Worm (Caenorhabditis elegans) whole organism, L1 larva: ENCODE measurements around the gene C33G3.6.

Source experiments
- Y116A8C.19 ChIP-seq: sonication (generic microtip); optimal IDR thresholded peaks from 2 replicates; lab custom pipeline; 2016; ENCODE audit warnings: missing compliant biosample characterization, missing genetic modification characterization, borderline replicate concordance
- ceh-8 ChIP-seq: fragments of 200-800 bp; sonication (Bioruptor generic); optimal IDR thresholded peaks from 2 replicates; lab custom pipeline; 2018; ENCODE audit warnings: mild to moderate bottlenecking, missing genetic modification characterization, moderate library complexity, missing compliant biosample characterization
- ceh-90 ChIP-seq: sonication (generic microtip); optimal IDR thresholded peaks from 2 replicates; lab custom pipeline; 2016; ENCODE audit warnings: missing genetic modification characterization, missing compliant biosample characterization
- egl-13 ChIP-seq: sonication (generic microtip); optimal IDR thresholded peaks from 2 replicates; lab custom pipeline; 2016; ENCODE audit warnings: missing genotype, missing genetic modification reagents, missing genetic modification characterization, missing compliant biosample characterization
- elt-2 ChIP-seq: sonication (generic microtip); optimal IDR thresholded peaks from 2 replicates; lab custom pipeline; 2016; ENCODE audit warnings: missing genetic modification characterization, mild to moderate bottlenecking, inconsistent platforms, missing compliant biosample characterization, missing genetic modification reagents
- elt-3 ChIP-seq, 6 experiments: fragments of 150-350 bp in 1 of 6; sonication (generic microtip); optimal IDR thresholded peaks; 2 replicates each; lab custom pipeline; 2017 to 2018; ENCODE audit warnings: missing biosample characterization in 6 of 6, missing genetic modification characterization in 6 of 6, inconsistent platforms in 1 of 6
- ets-5 ChIP-seq: fragments of 200-800 bp; sonication (Bioruptor generic); IDR thresholded peaks from 2 replicates; pipeline ENCODE4 v1.3.6; 2022; ENCODE audit warnings: missing genetic modification characterization, missing compliant biosample characterization
- fkh-10 ChIP-seq: sonication (generic microtip); optimal IDR thresholded peaks from 2 replicates; lab custom pipeline; 2017; ENCODE audit warnings: missing biosample characterization, missing genetic modification reagents, missing genetic modification characterization
- hlh-17 ChIP-seq: fragments of 200-800 bp; sonication (Bioruptor generic); optimal IDR thresholded peaks from 2 replicates; lab custom pipeline; 2018; ENCODE audit warnings: missing genetic modification characterization, mild to moderate bottlenecking, missing compliant biosample characterization, moderate library complexity, borderline replicate concordance
- isw-1 ChIP-seq: fragments of 200-800 bp; sonication (Bioruptor generic); IDR thresholded peaks from 2 replicates; pipeline ENCODE4 v1.3.6; 2022; ENCODE audit warnings: missing genetic modification characterization, missing compliant biosample characterization
- lin-35 ChIP-seq, 2 experiments: fragments of 150-350 bp; optimal IDR thresholded peaks; 2 replicates each; lab custom pipeline; 2014; ENCODE audit warnings: missing biosample characterization in 2 of 2, missing genetic modification characterization in 2 of 2, missing genetic modification reagents in 2 of 2
- mab-9 ChIP-seq: fragments of 200-800 bp; sonication (Bioruptor generic); IDR thresholded peaks from 2 replicates; pipeline ENCODE4 v1.3.6; 2022; ENCODE audit warnings: missing genetic modification reagents, missing genetic modification characterization, missing compliant biosample characterization
- mef-2 ChIP-seq: fragments of 150-350 bp; optimal IDR thresholded peaks from 2 replicates; lab custom pipeline; 2014; ENCODE audit warnings: missing biosample characterization, missing genetic modification characterization
- mep-1 ChIP-seq: fragments of 150-350 bp; optimal IDR thresholded peaks from 2 replicates; lab custom pipeline; 2014; ENCODE audit warnings: missing biosample characterization, missing genetic modification characterization
- nhr-19 ChIP-seq: fragments of 200-800 bp; sonication (Bioruptor generic); conservative IDR thresholded peaks from 2 replicates; pipeline ENCODE4 v1.3.6; 2022; ENCODE audit warnings: missing genetic modification characterization, missing compliant biosample characterization
- nhr-77 ChIP-seq: fragments of 150-350 bp; optimal IDR thresholded peaks from 2 replicates; lab custom pipeline; 2014; ENCODE audit warnings: missing biosample characterization, missing genetic modification characterization
- nhr-84 ChIP-seq: sonication (generic microtip); optimal IDR thresholded peaks from 2 replicates; lab custom pipeline; 2017; ENCODE audit warnings: missing biosample characterization, missing genetic modification characterization
- nhr-90 ChIP-seq: sonication (generic microtip); optimal IDR thresholded peaks from 2 replicates; lab custom pipeline; 2016; ENCODE audit warnings: mild to moderate bottlenecking, missing genetic modification characterization, missing compliant biosample characterization; ENCODE audit not compliant: poor library complexity
- snpc-4 ChIP-seq: fragments of 150-350 bp; optimal IDR thresholded peaks from 2 replicates; lab custom pipeline; 2014; ENCODE audit warnings: missing biosample characterization, missing genetic modification characterization
- snu-23 ChIP-seq: sonication (generic microtip); optimal IDR thresholded peaks from 2 replicates; lab custom pipeline; 2016; ENCODE audit warnings: missing genetic modification characterization, missing compliant biosample characterization
- sptf-1 ChIP-seq: fragments of 150-350 bp; optimal IDR thresholded peaks from 2 replicates; lab custom pipeline; 2014; ENCODE audit warnings: missing biosample characterization, missing genetic modification characterization
- tbx-2 ChIP-seq: sonication (generic microtip); optimal IDR thresholded peaks from 2 replicates; lab custom pipeline; 2016; ENCODE audit warnings: missing genetic modification characterization, missing compliant biosample characterization
- zag-1 ChIP-seq: fragments of 150-350 bp; optimal IDR thresholded peaks from 2 replicates; lab custom pipeline; 2014; ENCODE audit warnings: missing biosample characterization, missing genetic modification characterization
- ztf-4 ChIP-seq: fragments of 150-350 bp; optimal IDR thresholded peaks from 2 replicates; lab custom pipeline; 2014; ENCODE audit warnings: missing biosample characterization, missing genetic modification characterization

C33G3.6 gene

DNA sequence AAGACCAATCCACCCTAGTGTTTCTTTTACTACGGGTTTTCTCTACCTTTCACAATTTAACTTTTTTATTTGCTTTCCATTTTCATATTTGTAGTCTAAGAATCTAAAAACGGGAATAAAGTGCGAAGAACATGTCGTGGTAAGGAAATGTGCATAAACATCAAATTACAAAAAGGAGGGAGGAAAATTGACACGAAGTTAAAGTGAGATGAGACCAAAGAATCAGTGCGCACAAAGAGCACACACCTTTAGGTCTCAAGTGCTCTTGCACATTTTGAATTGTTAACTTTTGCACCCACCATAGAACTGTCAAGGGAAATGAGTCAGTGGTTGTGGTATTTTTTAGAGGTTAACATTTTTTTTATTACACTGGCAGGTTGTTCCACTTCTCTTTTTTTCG lies 53.6 kb downstream of the C33G3.6 start:
- TF ChIP-seq nhr-84 (no peak), fkh-10 (GFP tag; lab: Kevin White, UChicago) (no peak), Y116A8C.19 (tag; lab: Kevin White, UChicago) (no peak), sptf-1 (tag; lab: Kevin White, UChicago) (no peak), zag-1 (tag; lab: Kevin White, UChicago) (no peak), elt-2 (tag; lab: Kevin White, UChicago) (no peak), isw-1 (no peak), tbx-2 (tag; lab: Kevin White, UChicago) (no peak), lin-35 (GFP tag; optimal IDR thresholded peaks at IDR 0.05; lab: Kevin White, UChicago) (peak in 1 of 2 experiments; percentile 14), nhr-19 (GFP tag; lab: Robert Waterston, UW) (0 out of 2 replicates have a peak, but pooled peaks have one; percentile 18), ztf-4 (tag; lab: Kevin White, UChicago) (no peak), snu-23 (GFP tag; lab: Kevin White, UChicago) (no peak), mep-1 (tag; lab: Kevin White, UChicago) (no peak), nhr-77 (tag; lab: Kevin White, UChicago) (no peak), egl-13 (tag; lab: Kevin White, UChicago) (no peak)

DNA sequence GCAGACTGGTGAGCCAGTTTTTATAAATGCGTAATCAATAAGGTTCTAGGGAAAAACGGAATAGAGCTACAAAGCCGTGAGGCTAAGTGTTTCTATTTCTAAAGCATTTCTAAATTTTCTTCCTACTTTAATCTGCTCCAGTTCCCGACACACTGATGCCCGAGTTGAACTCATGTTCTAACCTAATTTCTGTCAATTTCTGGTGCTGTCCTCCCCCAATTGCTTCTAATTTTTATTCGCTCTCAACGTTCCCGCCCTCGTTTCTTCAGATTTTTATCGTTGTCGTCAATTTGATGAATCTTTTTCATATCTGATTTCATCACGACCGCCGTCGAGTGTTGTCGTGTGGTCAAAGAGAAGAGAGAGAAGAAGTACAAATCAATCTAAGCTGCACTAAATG lies 54.3 kb downstream of the C33G3.6 start:
- no peak for TF ChIP-seq nhr-90 (tag; lab: Kevin White, UChicago)
- no peak for TF ChIP-seq elt-2 (tag; lab: Kevin White, UChicago)
- no peak for TF ChIP-seq ceh-90 (tag; lab: Kevin White, UChicago)
- TF ChIP-seq mab-9 (GFP tag; lab: Robert Waterston, UW), result no peak
- no peak for TF ChIP-seq ceh-8
- no peak for TF ChIP-seq hlh-17 (GFP tag; lab: Kevin White, UChicago)
- TF ChIP-seq nhr-77 (tag; lab: Kevin White, UChicago), result no peak
- no peak for TF ChIP-seq snpc-4 (tag; lab: Kevin White, UChicago)
- no peak for TF ChIP-seq ets-5 (GFP tag; lab: Robert Waterston, UW)
- TF ChIP-seq mef-2 (tag; lab: Kevin White, UChicago), result no peak
- TF ChIP-seq elt-3 (tag; optimal IDR thresholded peaks at IDR 0.05; lab: Kevin White, UChicago), result no peak
- TF ChIP-seq, all 84 proteins: peak for 0
